Fruit fly (Drosophila melanogaster): ENCODE results near the gene Rpn7.

Rpn7 gene

DNA sequence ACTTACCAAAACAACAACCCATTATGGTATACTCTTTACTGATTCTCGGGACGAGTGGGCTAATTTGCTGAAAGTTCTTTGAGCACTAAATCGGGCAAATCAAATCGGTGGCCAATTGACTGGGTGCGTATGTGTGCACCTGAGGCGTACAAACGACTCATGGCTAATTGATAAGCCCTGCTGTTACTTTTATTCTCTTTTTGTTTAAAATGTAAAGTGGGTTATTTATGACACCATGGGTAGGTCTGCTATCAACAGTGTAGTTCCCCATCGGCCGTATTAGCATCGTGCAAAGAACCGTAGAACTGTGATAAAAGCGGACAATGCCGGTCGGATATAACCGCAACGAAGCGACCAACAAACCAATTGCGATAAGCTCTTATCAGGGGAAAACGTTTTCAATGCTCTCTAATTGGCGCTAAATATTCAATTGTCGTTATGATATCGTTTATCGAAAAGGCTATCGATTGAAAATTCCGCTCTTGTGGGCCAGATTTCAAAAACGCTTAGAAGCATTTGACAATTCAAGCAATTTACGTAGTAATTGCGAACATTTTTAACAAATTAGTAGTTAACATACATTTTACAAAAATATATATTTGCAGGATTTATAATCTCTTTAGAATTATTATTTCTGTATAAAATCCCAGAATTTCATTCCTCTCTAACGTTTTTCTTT, 14.5 kb downstream of the Rpn7 start, which contains the start of gene CG34288 (continued):
- TF ChIP-seq CG2889 (GFP tag; IDR thresholded peaks at IDR 0.05) (no peak), CG11695 (GFP tag; IDR thresholded peaks at IDR 0.05) (no peak), CG8359 (GFP tag; optimal IDR thresholded peaks at IDR 0.05; ENCODE audit: borderline replicate concordance) (no peak), CG12104 (GFP tag; optimal IDR thresholded peaks at IDR 0.05) (no peak), HHEX (GFP tag; optimal IDR thresholded peaks at IDR 0.05) (peak; percentile 35), CG4820 (GFP tag; optimal IDR thresholded peaks at IDR 0.05) (no peak), dmrt11E (tag; optimal IDR thresholded peaks at IDR 0.05) (no peak), sqz (GFP tag; optimal IDR thresholded peaks at IDR 0.05) (no peak), jing (GFP tag; optimal IDR thresholded peaks at IDR 0.05) (no peak), MESR4 (GFP tag; optimal IDR thresholded peaks at IDR 0.05) (no peak), CG17829 (tag; optimal IDR thresholded peaks at IDR 0.05) (no peak), CG9437 (GFP tag; optimal IDR thresholded peaks at IDR 0.05) (no peak), Antp (GFP tag; optimal IDR thresholded peaks at IDR 0.05) (peak; percentile 68), D19B (GFP tag; optimal IDR thresholded peaks at IDR 0.05) (no peak), cas (GFP tag; IDR thresholded peaks at IDR 0.05) (peak; percentile 29; the same call in 1 of the 2 replicates), CG4854 (GFP tag; optimal IDR thresholded peaks at IDR 0.05) (no peak), Pdp1 (GFP tag; optimal IDR thresholded peaks at IDR 0.05) (no peak), seq (GFP tag; IDR thresholded peaks at IDR 0.05) (no peak), CG8388 (GFP tag; optimal IDR thresholded peaks at IDR 0.05) (no peak), CG3838 (GFP tag; optimal IDR thresholded peaks at IDR 0.05) (no peak), CG10979 (tag; optimal IDR thresholded peaks at IDR 0.05) (no peak), CG7963 (GFP tag; IDR thresholded peaks at IDR 0.05; ENCODE audit: partially characterized antibody) (no peak), btn (GFP tag; optimal IDR thresholded peaks at IDR 0.05) (no peak), Lpt (GFP tag; optimal IDR thresholded peaks at IDR 0.05) (no peak), Ets65A (GFP tag) (no peak), Chrac-16 (GFP tag; optimal IDR thresholded peaks at IDR 0.05) (no peak), sens-2 (GFP tag; IDR thresholded peaks at IDR 0.05) (no peak), CG6765 (GFP tag; optimal IDR thresholded peaks at IDR 0.05) (no peak), mirr (GFP tag; optimal IDR thresholded peaks at IDR 0.05) (peak; percentile 92), sens (GFP tag) (no peak), B-H1 (GFP tag; IDR thresholded peaks at IDR 0.05) (no peak; the same call in 2 of the 3 replicates), az2 (GFP tag; optimal IDR thresholded peaks at IDR 0.05) (no peak), Hr39 (optimal IDR thresholded peaks at IDR 0.05) (no peak), rib (GFP tag; IDR thresholded peaks at IDR 0.05) (peak; percentile 51; the same call in 1 of the 2 replicates), CG34224 (GFP tag; IDR thresholded peaks at IDR 0.05; ENCODE audit: partially characterized antibody) (no peak), dan (GFP tag; IDR thresholded peaks at IDR 0.05) (no peak), Dref (GFP tag; IDR thresholded peaks at IDR 0.05) (peak; percentile 58), Sox100B (GFP tag; optimal IDR thresholded peaks at IDR 0.05) (no peak), CG3847 (GFP tag; IDR thresholded peaks at IDR 0.05) (no peak; the same call in 1 of the 2 replicates), gce (GFP tag; IDR thresholded peaks at IDR 0.05) (0 out of 3 replicates have a peak, but pooled peaks have one; percentile 9), CG31441 (GFP tag; IDR thresholded peaks at IDR 0.05) (no peak), zfh1 (GFP tag; IDR thresholded peaks at IDR 0.05) (peak; percentile 34; the same call in 2 of the 3 replicates), esg (GFP tag; conservative IDR thresholded peaks at IDR 0.05) (no peak), CG17612 (GFP tag; IDR thresholded peaks at IDR 0.05) (no peak), croc (GFP tag; conservative IDR thresholded peaks at IDR 0.05) (no peak), NFAT (GFP tag; IDR thresholded peaks at IDR 0.05) (peak; percentile 73), Doc3 (GFP tag; IDR thresholded peaks at IDR 0.05; ENCODE audit: partially characterized antibody) (no peak), CG15696 (tag; optimal IDR thresholded peaks at IDR 0.05) (no peak), slbo (GFP tag; IDR thresholded peaks at IDR 0.05) (peak; percentile 82), CG9876 (GFP tag; optimal IDR thresholded peaks at IDR 0.05) (no peak), zen2 (GFP tag; IDR thresholded peaks at IDR 0.05; ENCODE audit: partially characterized antibody) (peak; percentile 3; the same call in 1 of the 3 replicates)
